Worm (Caenorhabditis elegans) whole organism, late embryonic: ENCODE data around the gene C50C3.19.

ENCODE experiments used
- C08G9.2 ChIP-seq: sonication (generic microtip); optimal IDR thresholded peaks from 2 replicates; lab custom pipeline; 2016; ENCODE audit warnings: mild to moderate bottlenecking, missing genetic modification characterization, moderate library complexity, missing compliant biosample characterization
- C38D4.7 ChIP-seq: fragments of 200-800 bp; sonication (Bioruptor generic); optimal IDR thresholded peaks from 2 replicates; lab custom pipeline; 2018; ENCODE audit warnings: mild to moderate bottlenecking, missing genetic modification characterization, moderate library complexity, missing compliant biosample characterization
- F13H6.1 ChIP-seq: sonication (generic microtip); optimal IDR thresholded peaks from 2 replicates; lab custom pipeline; 2016; ENCODE audit warnings: missing genetic modification characterization, missing compliant biosample characterization
- K02D7.2 ChIP-seq: sonication (generic microtip); optimal IDR thresholded peaks from 2 replicates; lab custom pipeline; 2017; ENCODE audit warnings: mild to moderate bottlenecking, missing genetic modification characterization, missing compliant biosample characterization
- T23F11.4 ChIP-seq: fragments of 200-800 bp; sonication (Bioruptor generic); optimal IDR thresholded peaks from 2 replicates; lab custom pipeline; 2018; ENCODE audit warnings: mild to moderate bottlenecking, missing genetic modification characterization, missing compliant biosample characterization
- ahr-1 ChIP-seq: sonication (generic microtip); optimal IDR thresholded peaks from 2 replicates; lab custom pipeline; 2016; ENCODE audit warnings: missing genetic modification characterization, missing compliant biosample characterization
- ama-1 ChIP-seq: fragments of 150-350 bp; optimal IDR thresholded peaks from 2 replicates; lab custom pipeline; 2014
- ceh-2 ChIP-seq: sonication (generic microtip); optimal IDR thresholded peaks from 2 replicates; lab custom pipeline; 2016; ENCODE audit warnings: missing genotype, missing genetic modification characterization, missing compliant biosample characterization
- ceh-30 ChIP-seq: fragments of 150-350 bp; optimal IDR thresholded peaks from 2 replicates; lab custom pipeline; 2014; ENCODE audit warnings: missing biosample characterization, missing genetic modification characterization
- ceh-31 ChIP-seq: sonication (generic microtip); optimal IDR thresholded peaks from 2 replicates; lab custom pipeline; 2016; ENCODE audit warnings: missing genetic modification characterization, missing compliant biosample characterization
- ceh-48 ChIP-seq: sonication (generic microtip); optimal IDR thresholded peaks from 2 replicates; lab custom pipeline; 2016; ENCODE audit warnings: missing genetic modification characterization, inconsistent platforms, missing compliant biosample characterization
- ceh-9 ChIP-seq: sonication (generic microtip); optimal IDR thresholded peaks from 2 replicates; lab custom pipeline; 2016; ENCODE audit warnings: mild to moderate bottlenecking, missing genetic modification characterization, inconsistent platforms, missing compliant biosample characterization
- che-1 ChIP-seq: sonication (generic microtip); optimal IDR thresholded peaks from 2 replicates; lab custom pipeline; 2016; ENCODE audit warnings: mild to moderate bottlenecking, missing genetic modification characterization, missing compliant biosample characterization
- ets-4 ChIP-seq: sonication (generic microtip); optimal IDR thresholded peaks from 2 replicates; lab custom pipeline; 2016; ENCODE audit warnings: missing genetic modification characterization, missing compliant biosample characterization
- fax-1 ChIP-seq: sonication (generic microtip); optimal IDR thresholded peaks from 2 replicates; lab custom pipeline; 2016; ENCODE audit warnings: missing genotype, missing genetic modification characterization, missing compliant biosample characterization
- fkh-10 ChIP-seq: fragments of 150-350 bp; optimal IDR thresholded peaks from 2 replicates; lab custom pipeline; 2014; ENCODE audit warnings: missing biosample characterization, missing genetic modification reagents, missing genetic modification characterization
- fkh-6 ChIP-seq: sonication (generic microtip); optimal IDR thresholded peaks from 2 replicates; lab custom pipeline; 2016; ENCODE audit warnings: missing genetic modification characterization, missing compliant biosample characterization
- hlh-13 ChIP-seq: fragments of 200-800 bp; sonication (Bioruptor generic); optimal IDR thresholded peaks from 2 replicates; lab custom pipeline; 2018; ENCODE audit warnings: mild to moderate bottlenecking, missing genetic modification characterization, missing compliant biosample characterization
- hlh-30 ChIP-seq: sonication (generic microtip); optimal IDR thresholded peaks from 2 replicates; lab custom pipeline; 2017; ENCODE audit warnings: antibody characterized with exemption, missing genetic modification characterization, missing compliant biosample characterization; ENCODE audit not compliant: insufficient read depth
- hlh-6 ChIP-seq: sonication (generic microtip); optimal IDR thresholded peaks from 2 replicates; lab custom pipeline; 2016; ENCODE audit warnings: missing genotype, missing genetic modification characterization, missing compliant biosample characterization
- hlh-8 ChIP-seq: sonication (generic microtip); optimal IDR thresholded peaks from 2 replicates; lab custom pipeline; 2016; ENCODE audit warnings: missing genotype, missing genetic modification characterization, missing compliant biosample characterization
- lin-11 ChIP-seq: fragments of 200-800 bp; sonication (Bioruptor generic); optimal IDR thresholded peaks from 2 replicates; lab custom pipeline; 2018; ENCODE audit warnings: mild to moderate bottlenecking, missing genetic modification characterization, missing compliant biosample characterization
- madf-2 ChIP-seq: sonication (generic microtip); optimal IDR thresholded peaks from 2 replicates; lab custom pipeline; 2017; ENCODE audit warnings: missing genetic modification characterization, missing compliant biosample characterization
- mec-3 ChIP-seq: sonication (generic microtip); optimal IDR thresholded peaks from 2 replicates; lab custom pipeline; 2016; ENCODE audit warnings: borderline replicate concordance, missing genetic modification characterization, missing compliant biosample characterization
- nhr-11 ChIP-seq: fragments of 150-350 bp; optimal IDR thresholded peaks from 2 replicates; lab custom pipeline; 2014; ENCODE audit warnings: missing biosample characterization, missing genetic modification characterization
- nhr-232 ChIP-seq: sonication (generic microtip); optimal IDR thresholded peaks from 2 replicates; lab custom pipeline; 2016; ENCODE audit warnings: missing genetic modification characterization, missing compliant biosample characterization
- npax-4 ChIP-seq: sonication (generic microtip); optimal IDR thresholded peaks from 2 replicates; lab custom pipeline; 2016; ENCODE audit warnings: missing genetic modification characterization, missing compliant biosample characterization
- odd-2 ChIP-seq: sonication (generic microtip); optimal IDR thresholded peaks from 2 replicates; lab custom pipeline; 2017; ENCODE audit warnings: antibody characterized with exemption, mild to moderate bottlenecking, missing genetic modification characterization, missing compliant biosample characterization
- pat-9 ChIP-seq: fragments of 200-800 bp; sonication (Bioruptor generic); optimal IDR thresholded peaks from 2 replicates; lab custom pipeline; 2018; ENCODE audit warnings: mild to moderate bottlenecking, missing genetic modification characterization, moderate library complexity, missing compliant biosample characterization
- pax-1 ChIP-seq: fragments of 150-350 bp; optimal IDR thresholded peaks from 2 replicates; lab custom pipeline; 2014; ENCODE audit warnings: missing biosample characterization, missing genetic modification characterization
- pqm-1 ChIP-seq: sonication (generic microtip); optimal IDR thresholded peaks from 2 replicates; lab custom pipeline; 2016; ENCODE audit warnings: missing genetic modification characterization, missing compliant biosample characterization
- pros-1 ChIP-seq: fragments of 150-350 bp; optimal IDR thresholded peaks from 2 replicates; lab custom pipeline; 2014; ENCODE audit warnings: missing biosample characterization, missing genetic modification reagents, missing genetic modification characterization
- sdc-2 ChIP-seq: sonication (generic microtip); optimal IDR thresholded peaks from 2 replicates; lab custom pipeline; 2016; ENCODE audit warnings: missing genotype, missing genetic modification characterization, missing compliant biosample characterization
- sox-2 ChIP-seq: fragments of 200-800 bp; sonication (Bioruptor generic); IDR thresholded peaks from 2 replicates; pipeline ENCODE4 v1.3.6; 2022; ENCODE audit warnings: missing genetic modification reagents, missing genetic modification characterization, missing compliant biosample characterization
- syd-9 ChIP-seq: sonication (generic microtip); optimal IDR thresholded peaks from 2 replicates; lab custom pipeline; 2016; ENCODE audit warnings: mild to moderate bottlenecking, missing genetic modification characterization, moderate library complexity, missing compliant biosample characterization
- tbx-7 ChIP-seq: sonication (generic microtip); optimal IDR thresholded peaks from 2 replicates; lab custom pipeline; 2016; ENCODE audit warnings: missing genotype, missing genetic modification characterization, missing compliant biosample characterization
- ttx-3 ChIP-seq: sonication (generic microtip); optimal IDR thresholded peaks from 2 replicates; lab custom pipeline; 2016; ENCODE audit warnings: missing genetic modification reagents, missing genetic modification characterization, missing compliant biosample characterization
- unc-42 ChIP-seq: sonication (generic microtip); optimal IDR thresholded peaks from 2 replicates; lab custom pipeline; 2016; ENCODE audit warnings: missing genotype, missing genetic modification characterization, missing compliant biosample characterization
- unc-86 ChIP-seq: sonication (generic microtip); optimal IDR thresholded peaks from 2 replicates; lab custom pipeline; 2016; ENCODE audit warnings: missing genetic modification characterization, missing compliant biosample characterization
- zip-5 ChIP-seq: sonication (generic microtip); optimal IDR thresholded peaks from 2 replicates; lab custom pipeline; 2016; ENCODE audit warnings: missing genetic modification characterization, missing compliant biosample characterization
- ztf-16 ChIP-seq: sonication (generic microtip); optimal IDR thresholded peaks from 2 replicates; lab custom pipeline; 2017; ENCODE audit warnings: missing genetic modification characterization, missing compliant biosample characterization

Gene C50C3.19

ce11 chrIII:8144574-8145065 lies 46.0 kb upstream of the C50C3.19 start, which contains the start of the genes C14B9.8 and mrpl-18 (continued):
- TF ChIP-seq lin-11 (tag; lab: Kevin White, UChicago) (no peak), ztf-16 (tag; lab: Kevin White, UChicago) (peak; percentile 30), unc-42 (tag; lab: Kevin White, UChicago) (peak; percentile 55), fkh-10 (GFP tag; lab: Kevin White, UChicago) (no peak), F13H6.1 (peak; percentile 52), K02D7.2 (tag; lab: Kevin White, UChicago) (no peak), T23F11.4 (GFP tag; lab: Kevin White, UChicago) (no peak), zip-5 (peak; percentile 88), hlh-13 (GFP tag; lab: Kevin White, UChicago) (no peak), madf-2 (tag; lab: Kevin White, UChicago) (no peak), ceh-48 (tag; lab: Kevin White, UChicago) (no peak), pat-9 (no peak), fax-1 (tag; lab: Kevin White, UChicago) (peak; percentile 74), ceh-31 (tag; lab: Kevin White, UChicago) (peak; percentile 95), mec-3 (peak; percentile 17), ama-1 (no peak), hlh-6 (tag; lab: Kevin White, UChicago) (no peak), ceh-9 (tag; lab: Kevin White, UChicago) (no peak), hlh-30 (tag; lab: Kevin White, UChicago) (no peak), ceh-2 (tag; lab: Kevin White, UChicago) (peak; percentile 94), odd-2 (tag; lab: Kevin White, UChicago) (no peak), C38D4.7 (GFP tag; lab: Kevin White, UChicago) (no peak), unc-86 (peak; percentile 29), fkh-6 (tag; lab: Kevin White, UChicago) (peak; percentile 64), tbx-7 (peak; percentile 98), hlh-8 (tag; lab: Kevin White, UChicago) (peak; percentile 81), C08G9.2 (tag; lab: Kevin White, UChicago) (peak; percentile 96), syd-9 (no peak), sdc-2 (peak; percentile 52), ets-4 (tag; lab: Kevin White, UChicago) (peak; percentile 84), pax-1 (tag; lab: Kevin White, UChicago) (no peak), nhr-11 (no peak), pros-1 (no peak), npax-4 (tag; lab: Kevin White, UChicago) (no peak), ahr-1 (peak; percentile 56), nhr-232 (tag; lab: Kevin White, UChicago) (no peak), sox-2 (GFP tag; lab: Robert Waterston, UW) (no peak), che-1 (tag; lab: Kevin White, UChicago) (no peak), ttx-3 (no peak), ceh-30 (tag; lab: Kevin White, UChicago) (no peak), pqm-1 (tag; lab: Kevin White, UChicago) (peak; percentile 4)

- TF ChIP-seq pros-1: no peak
- TF ChIP-seq, all 69 proteins: peak for 0
These were observed 44.6 kb upstream of the C50C3.19 start for ce11 chrIII:8145971-8146370.

ce11 chrIII:8148751-8149150 lies 41.9 kb upstream of the C50C3.19 start, which contains the start of gene D2007.2:
D2007.2 (plus strand) TSS chrIII:8148963.
- TF ChIP-seq ahr-1: no peak
